Worm (Caenorhabditis elegans) whole organism, L1 larva: Measurements from ENCODE around the gene gbh-1.

Experiments used
- ceh-63 ChIP-seq: fragments of 200-800 bp; sonication (Bioruptor generic); optimal IDR thresholded peaks from 2 replicates; lab custom pipeline; 2018; ENCODE audit warnings: mild to moderate bottlenecking, missing genetic modification characterization, missing compliant biosample characterization
- efl-1 ChIP-seq, 4 experiments: fragments of 150-350 bp; optimal IDR thresholded peaks in 3 of 4; peaks in 1 of 4; 1 replicate in 1 of 4; 2 replicates in 3 of 4; lab custom pipeline; 2014; ENCODE audit warnings: missing biosample characterization in 2 of 4, missing genetic modification characterization in 2 of 4, missing genetic modification reagents in 2 of 4
- egl-13 ChIP-seq: sonication (generic microtip); optimal IDR thresholded peaks from 2 replicates; lab custom pipeline; 2016; ENCODE audit warnings: missing genotype, missing genetic modification reagents, missing genetic modification characterization, missing compliant biosample characterization
- fkh-8 ChIP-seq: sonication (generic microtip); optimal IDR thresholded peaks from 2 replicates; lab custom pipeline; 2016; ENCODE audit warnings: mild to moderate bottlenecking, missing genetic modification characterization, missing compliant biosample characterization
- fos-1 ChIP-seq: fragments of 150-350 bp; optimal IDR thresholded peaks from 2 replicates; lab custom pipeline; 2014; ENCODE audit warnings: missing biosample characterization, missing genetic modification characterization
- hlh-17 ChIP-seq: fragments of 200-800 bp; sonication (Bioruptor generic); optimal IDR thresholded peaks from 2 replicates; lab custom pipeline; 2018; ENCODE audit warnings: missing genetic modification characterization, mild to moderate bottlenecking, missing compliant biosample characterization, moderate library complexity, borderline replicate concordance
- jun-1 ChIP-seq: fragments of 150-350 bp; optimal IDR thresholded peaks from 2 replicates; lab custom pipeline; 2014; ENCODE audit warnings: missing biosample characterization, missing genetic modification reagents, missing genetic modification characterization
- lin-15B ChIP-seq: fragments of 150-350 bp; sonication (generic microtip); optimal IDR thresholded peaks from 3 replicates; lab custom pipeline; 2014; ENCODE audit warnings: missing biosample characterization, missing genetic modification characterization
- lin-35 ChIP-seq, 2 experiments: fragments of 150-350 bp; optimal IDR thresholded peaks; 2 replicates each; lab custom pipeline; 2014; ENCODE audit warnings: missing biosample characterization in 2 of 2, missing genetic modification characterization in 2 of 2, missing genetic modification reagents in 2 of 2
- lsy-2 ChIP-seq, 2 experiments: fragments of 150-350 bp; optimal IDR thresholded peaks; 2 replicates each; lab custom pipeline; 2014; ENCODE audit warnings: missing biosample characterization in 2 of 2, missing genetic modification characterization in 2 of 2
- mep-1 ChIP-seq: fragments of 150-350 bp; optimal IDR thresholded peaks from 2 replicates; lab custom pipeline; 2014; ENCODE audit warnings: missing biosample characterization, missing genetic modification characterization
- nhr-20 ChIP-seq: sonication (generic microtip); optimal IDR thresholded peaks from 2 replicates; lab custom pipeline; 2016; ENCODE audit warnings: mild to moderate bottlenecking, missing genetic modification characterization, missing compliant biosample characterization
- nhr-71 ChIP-seq: sonication (generic microtip); optimal IDR thresholded peaks from 2 replicates; lab custom pipeline; 2016; ENCODE audit warnings: mild to moderate bottlenecking, missing genetic modification characterization, moderate library complexity, missing compliant biosample characterization
- pag-3 ChIP-seq: sonication (generic microtip); optimal IDR thresholded peaks from 2 replicates; lab custom pipeline; 2017; ENCODE audit warnings: missing genetic modification characterization, mild to moderate bottlenecking, missing compliant biosample characterization, antibody characterized with exemption, borderline replicate concordance; ENCODE audit not compliant: insufficient read depth
- pax-3 ChIP-seq: fragments of 200-800 bp; sonication (Bioruptor generic); optimal IDR thresholded peaks from 2 replicates; lab custom pipeline; 2018; ENCODE audit warnings: mild to moderate bottlenecking, missing genetic modification characterization, moderate library complexity, missing compliant biosample characterization
- snpc-4 ChIP-seq: fragments of 150-350 bp; optimal IDR thresholded peaks from 2 replicates; lab custom pipeline; 2014; ENCODE audit warnings: missing biosample characterization, missing genetic modification characterization
- swsn-7 ChIP-seq: sonication (generic microtip); optimal IDR thresholded peaks from 2 replicates; lab custom pipeline; 2016; ENCODE audit warnings: missing genetic modification characterization, missing compliant biosample characterization
- tbx-2 ChIP-seq: sonication (generic microtip); optimal IDR thresholded peaks from 2 replicates; lab custom pipeline; 2016; ENCODE audit warnings: missing genetic modification characterization, missing compliant biosample characterization
- ztf-11 ChIP-seq, 2 experiments: sonication (generic microtip); optimal IDR thresholded peaks; 2 replicates each; lab custom pipeline; 2016 to 2017; ENCODE audit warnings: missing genetic modification characterization in 2 of 2, missing biosample characterization in 1 of 2, missing compliant biosample characterization in 1 of 2

Gene gbh-1

ce11 chrII:10652112-10652511 lies 41.5 kb downstream of the gbh-1 start, which contains the start of gene nphp-1:
Gene nphp-1, minus strand, starts transcription at chrII:10652256.
- TF ChIP-seq snpc-4 (tag; lab: Kevin White, UChicago) (no peak), fkh-8 (tag; lab: Kevin White, UChicago) (peak; percentile 41)

- TF ChIP-seq efl-1 (optimal IDR thresholded peaks at IDR 0.05; lab: Kevin White, UChicago) = no peak
- peak in 1 of 2 experiments; percentile 80 for TF ChIP-seq efl-1 (GFP tag; optimal IDR thresholded peaks at IDR 0.05 in 1 of 2; lab: Kevin White, UChicago)
- no peak for TF ChIP-seq lin-35 (GFP tag; optimal IDR thresholded peaks at IDR 0.05; lab: Kevin White, UChicago)
These were observed 46.6 kb downstream of the gbh-1 start, which contains the start of gene M28.10 for ce11 chrII:10646901-10647566. Gene M28.10, plus strand, starts transcription at chrII:10647516.

ce11 chrII:10643403-10643802 lies 50.2 kb downstream of the gbh-1 start, which contains the start of gene M28.4:
Gene M28.4, plus strand, starts transcription at chrII:10643703.
- TF ChIP-seq hlh-17 (GFP tag; lab: Kevin White, UChicago) (no peak), pag-3 (tag; lab: Kevin White, UChicago) (no peak), mep-1 (no peak), nhr-71 (no peak), lin-15B (tag; lab: Kevin White, UChicago) (no peak), lsy-2 (tag; optimal IDR thresholded peaks at IDR 0.05; lab: Kevin White, UChicago) (no peak), tbx-2 (tag; lab: Kevin White, UChicago) (no peak), ceh-63 (GFP tag; lab: Kevin White, UChicago) (no peak), ztf-11 (tag; optimal IDR thresholded peaks at IDR 0.05; lab: Kevin White, UChicago) (no peak), fos-1 (tag; lab: Kevin White, UChicago) (no peak), nhr-20 (tag; lab: Kevin White, UChicago) (no peak), egl-13 (no peak), swsn-7 (tag; lab: Kevin White, UChicago) (no peak), jun-1 (tag; lab: Kevin White, UChicago) (no peak), pax-3 (no peak)
- TF ChIP-seq, all 84 proteins: peak for 0
